Fruit fly (Drosophila melanogaster): ENCODE measurements around the gene CG13984.

DNA sequence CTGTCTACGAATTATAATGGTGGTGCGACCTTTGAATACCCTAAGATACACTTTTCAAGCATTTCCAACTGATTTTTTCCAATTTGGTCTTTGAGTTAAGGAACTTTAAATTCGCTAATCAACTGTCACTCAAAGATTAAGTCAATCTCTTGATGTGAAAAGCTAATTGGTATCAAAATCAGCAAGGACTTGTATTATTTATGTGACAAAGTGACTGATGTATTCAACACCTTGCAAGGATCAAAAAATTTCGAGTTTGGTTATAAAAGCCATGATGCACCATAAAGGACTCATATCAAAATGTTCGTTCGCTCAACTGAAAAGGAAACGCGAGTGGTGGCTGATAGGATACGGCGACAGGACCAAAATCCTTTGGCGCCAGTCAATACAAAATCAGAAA lies 46.0 kb downstream of the CG13984 start, which contains the start of gene ppk14:
- TF ChIP-seq CrebA (GFP tag; optimal IDR thresholded peaks at IDR 0.05; ENCODE audit: borderline replicate concordance): no peak
- TF ChIP-seq Hr78 (GFP tag; optimal IDR thresholded peaks at IDR 0.05): no peak
- no peak for TF ChIP-seq Dif (GFP tag; optimal IDR thresholded peaks at IDR 0.05; ENCODE audit: partially characterized antibody)
